Fruit fly (Drosophila melanogaster): ENCODE data around the gene Wnt5.

Wnt5 gene

dm6 chrX:18552451-18552850 is 47.2 kb upstream of the Wnt5 start (continued):
- no peak for TF ChIP-seq mld (GFP tag; IDR thresholded peaks at IDR 0.05; ENCODE audit: partially characterized antibody)
- TF ChIP-seq gro (GFP tag; optimal IDR thresholded peaks at IDR 0.05): no peak
- no peak for TF ChIP-seq sqz (GFP tag; optimal IDR thresholded peaks at IDR 0.05)
- no peak for TF ChIP-seq pan (optimal IDR thresholded peaks at IDR 0.05)
- TF ChIP-seq pan (GFP tag; optimal IDR thresholded peaks at IDR 0.05 in 1 of 2, IDR thresholded peaks at IDR 0.05 in 1 of 2): no peak
- peak; percentile 14 for TF ChIP-seq grau (tag; optimal IDR thresholded peaks at IDR 0.05)
- TF ChIP-seq CG8478 (optimal IDR thresholded peaks at IDR 0.05): no peak
- no peak for TF ChIP-seq hb (GFP tag; IDR thresholded peaks at IDR 0.05; ENCODE audit: partially characterized antibody)
- TF ChIP-seq wdn (GFP tag; IDR thresholded peaks at IDR 0.05): no peak
- peak; percentile 51 for TF ChIP-seq CG9727 (GFP tag; optimal IDR thresholded peaks at IDR 0.05)
- no peak for TF ChIP-seq CG10321 (GFP tag; IDR thresholded peaks at IDR 0.05)
- no peak for TF ChIP-seq NC2β (GFP tag; optimal IDR thresholded peaks at IDR 0.05)
- no peak for TF ChIP-seq HHEX (GFP tag; optimal IDR thresholded peaks at IDR 0.05)
- TF ChIP-seq cwo (GFP tag; optimal IDR thresholded peaks at IDR 0.05): no peak
- no peak for TF ChIP-seq Gug (GFP tag; IDR thresholded peaks at IDR 0.05)
- no peak for TF ChIP-seq lilli (GFP tag; optimal IDR thresholded peaks at IDR 0.05)
- no peak for TF ChIP-seq CG31224 (GFP tag; IDR thresholded peaks at IDR 0.05)
- no peak for TF ChIP-seq Dll (GFP tag; IDR thresholded peaks at IDR 0.05; ENCODE audit: partially characterized antibody)
- peak; percentile 33 for TF ChIP-seq CG30431 (GFP tag; optimal IDR thresholded peaks at IDR 0.05)
- no peak for TF ChIP-seq Dbx (GFP tag; IDR thresholded peaks at IDR 0.05)
- TF ChIP-seq Ada2b (GFP tag; IDR thresholded peaks at IDR 0.05): no peak
- TF ChIP-seq fd3F (GFP tag; optimal IDR thresholded peaks at IDR 0.05): no peak
- no peak for TF ChIP-seq Pdp1 (GFP tag; optimal IDR thresholded peaks at IDR 0.05)
- TF ChIP-seq CG7271 (tag; optimal IDR thresholded peaks at IDR 0.05): no peak
- TF ChIP-seq tx (GFP tag; optimal IDR thresholded peaks at IDR 0.05): no peak
- no peak for TF ChIP-seq pita (GFP tag; optimal IDR thresholded peaks at IDR 0.05)
- no peak for TF ChIP-seq chm (GFP tag; IDR thresholded peaks at IDR 0.05)
- TF ChIP-seq Six4 (GFP tag; optimal IDR thresholded peaks at IDR 0.05): no peak
- TF ChIP-seq CG17912 (GFP tag; optimal IDR thresholded peaks at IDR 0.05): no peak
- TF ChIP-seq CG6254 (GFP tag; optimal IDR thresholded peaks at IDR 0.05): no peak
- no peak for TF ChIP-seq CG12104 (GFP tag; optimal IDR thresholded peaks at IDR 0.05)
- TF ChIP-seq fru (optimal IDR thresholded peaks at IDR 0.05): no peak
- peak; percentile 27 for TF ChIP-seq CG14710 (tag; optimal IDR thresholded peaks at IDR 0.05)
- no peak for TF ChIP-seq CG9817 (tag; optimal IDR thresholded peaks at IDR 0.05)
- TF ChIP-seq CG10267 (tag; optimal IDR thresholded peaks at IDR 0.05): peak; percentile 12
- TF ChIP-seq pfk (GFP tag; optimal IDR thresholded peaks at IDR 0.05): no peak
- TF ChIP-seq tin (GFP tag; optimal IDR thresholded peaks at IDR 0.05): no peak
- no peak for TF ChIP-seq Hr78 (GFP tag; optimal IDR thresholded peaks at IDR 0.05)
- no peak for TF ChIP-seq ato (GFP tag; IDR thresholded peaks at IDR 0.05; ENCODE audit: partially characterized antibody)
- TF ChIP-seq luna (GFP tag; optimal IDR thresholded peaks at IDR 0.05): no peak
- TF ChIP-seq bab2 (GFP tag; optimal IDR thresholded peaks at IDR 0.05): peak; percentile 32
- peak; percentile 61 to 63 for TF ChIP-seq bsh (GFP tag; optimal IDR thresholded peaks at IDR 0.05)
- TF ChIP-seq Scr (GFP tag; IDR thresholded peaks at IDR 0.05; ENCODE audit: partially characterized antibody): no peak
- no peak for TF ChIP-seq fu2 (GFP tag; optimal IDR thresholded peaks at IDR 0.05)
- TF ChIP-seq Med (GFP tag): peak; percentile 76
- TF ChIP-seq CTCF (GFP tag; optimal IDR thresholded peaks at IDR 0.05): no peak
- no peak for TF ChIP-seq Mes4 (GFP tag; optimal IDR thresholded peaks at IDR 0.05)
- TF ChIP-seq CG1024 (GFP tag; IDR thresholded peaks at IDR 0.05): no peak
- TF ChIP-seq tgo (GFP tag; IDR thresholded peaks at IDR 0.05): peak; percentile 33; the same call in 1 of the 3 replicates
- TF ChIP-seq CG6689 (GFP tag; IDR thresholded peaks at IDR 0.05): peak; percentile 44; the same call in 1 of the 2 replicates
- TF ChIP-seq hkb (optimal IDR thresholded peaks at IDR 0.05): no peak
- 0 out of 2 replicates have a peak, but pooled peaks have one; percentile 26 for TF ChIP-seq hkb (GFP tag; IDR thresholded peaks at IDR 0.05)
- no peak for TF ChIP-seq Mrtf (GFP tag; IDR thresholded peaks at IDR 0.05)

All from whole organism, embryonic.